Worm (Caenorhabditis elegans) whole organism, L4 larva: ENCODE measurements around the gene fbxa-155.

Experiments
- T20F7.1 ChIP-seq: fragments of 200-800 bp; sonication (Bioruptor generic); optimal IDR thresholded peaks from 2 replicates; lab custom pipeline; 2018; ENCODE audit warnings: mild to moderate bottlenecking, missing genetic modification characterization, missing compliant biosample characterization
- hif-1 ChIP-seq, 2 experiments: sonication (generic microtip); optimal IDR thresholded peaks; 2 replicates each; lab custom pipeline; 2016 to 2017; ENCODE audit warnings: missing compliant biosample characterization in 2 of 2, missing genetic modification characterization in 2 of 2, missing genetic modification reagents in 2 of 2, missing genotype in 2 of 2, mild to moderate bottlenecking in 1 of 2
- lin-15B ChIP-seq: fragments of 150-350 bp; sonication (generic microtip); optimal IDR thresholded peaks from 3 replicates; lab custom pipeline; 2014; ENCODE audit warnings: missing biosample characterization, missing genetic modification characterization
- mdl-1 ChIP-seq, 2 experiments: fragments of 150-350 bp in 1 of 2; sonication (generic microtip) in 1 of 2; optimal IDR thresholded peaks; 2 replicates each; lab custom pipeline; 2014 to 2017; ENCODE audit warnings: missing biosample characterization in 2 of 2, missing genetic modification characterization in 2 of 2
- mxl-2 ChIP-seq: fragments of 200-800 bp; sonication (Bioruptor generic); conservative IDR thresholded peaks from 2 replicates; pipeline ENCODE4 v1.3.6; 2022; ENCODE audit warnings: missing genetic modification reagents, missing genetic modification characterization, missing compliant biosample characterization
- zag-1 ChIP-seq: fragments of 150-350 bp; optimal IDR thresholded peaks from 2 replicates; lab custom pipeline; 2014; ENCODE audit warnings: missing biosample characterization, missing genetic modification characterization

DNA sequence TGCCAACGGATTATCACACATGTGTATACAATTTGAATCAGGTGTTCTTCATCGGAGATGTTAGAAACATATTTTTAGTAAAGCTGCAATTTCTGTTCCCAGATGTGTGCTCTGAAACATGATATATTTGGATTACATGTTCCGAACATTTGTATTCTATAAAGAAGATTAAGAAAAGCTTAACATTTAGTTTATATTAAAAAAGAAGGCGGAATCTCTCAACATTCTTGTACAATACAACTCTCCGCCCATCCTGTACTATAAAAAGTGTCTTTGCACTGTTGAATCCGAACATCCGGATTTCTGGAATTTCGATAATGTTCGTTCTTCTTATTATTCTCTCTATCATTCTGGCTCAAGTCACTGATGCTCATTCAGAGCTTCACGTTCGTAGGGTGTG lies 17.9 kb upstream of the fbxa-155 start, which contains the start of gene ins-23:
- no peak for TF ChIP-seq lin-15B (tag; lab: Kevin White, UChicago)
- no peak for TF ChIP-seq zag-1 (tag; lab: Kevin White, UChicago)
- TF ChIP-seq mxl-2 (GFP tag; lab: Robert Waterston, UW): no peak
- no peak for TF ChIP-seq T20F7.1 (GFP tag; lab: Kevin White, UChicago)
- TF ChIP-seq hif-1 (tag; optimal IDR thresholded peaks at IDR 0.05; lab: Kevin White, UChicago): no peak
- no peak for TF ChIP-seq mdl-1 (tag; optimal IDR thresholded peaks at IDR 0.05; lab: Kevin White, UChicago)
